Worm (Caenorhabditis elegans) whole organism, L1 larva: ENCODE results near the gene blos-2.

Experiments
- aly-2 ChIP-seq: fragments of 150-350 bp; optimal IDR thresholded peaks from 2 replicates; lab custom pipeline; 2014; ENCODE audit warnings: missing biosample characterization, missing genetic modification characterization
- grh-1 ChIP-seq: fragments of 200-800 bp; sonication (Bioruptor generic); IDR thresholded peaks from 2 replicates; pipeline ENCODE4 v1.3.6; 2022; ENCODE audit warnings: missing genetic modification reagents, missing genetic modification characterization, missing compliant biosample characterization
- isw-1 ChIP-seq: fragments of 200-800 bp; sonication (Bioruptor generic); IDR thresholded peaks from 2 replicates; pipeline ENCODE4 v1.3.6; 2022; ENCODE audit warnings: missing genetic modification characterization, missing compliant biosample characterization
- lin-13 ChIP-seq: fragments of 150-350 bp; optimal IDR thresholded peaks from 2 replicates; lab custom pipeline; 2014; ENCODE audit warnings: missing biosample characterization, missing genetic modification reagents, missing genetic modification characterization
- snpc-4 ChIP-seq: fragments of 150-350 bp; optimal IDR thresholded peaks from 2 replicates; lab custom pipeline; 2014; ENCODE audit warnings: missing biosample characterization, missing genetic modification characterization
- unc-62 ChIP-seq: fragments of 150-350 bp; optimal IDR thresholded peaks from 2 replicates; lab custom pipeline; 2014; ENCODE audit warnings: missing biosample characterization, missing genetic modification reagents, missing genetic modification characterization

- no peak for TF ChIP-seq aly-2 (tag; lab: Kevin White, UChicago)
- TF ChIP-seq lin-13 (GFP tag; lab: Kevin White, UChicago) = no peak
- 0 out of 2 replicates have a peak, but pooled peaks have one; percentile 31 for TF ChIP-seq grh-1
- no peak for TF ChIP-seq unc-62 (GFP tag; lab: Kevin White, UChicago)
- no peak for TF ChIP-seq isw-1 (GFP tag; lab: Robert Waterston, UW)
- no peak for TF ChIP-seq snpc-4 (tag; lab: Kevin White, UChicago)
Measured at ce11 chrIV:6294081-6294480, 39.9 kb upstream of the blos-2 start, which contains the start of gene hil-2.
